Worm (Caenorhabditis elegans): ENCODE results near the gene tsp-3.

- TF ChIP-seq pag-3 (tag; optimal IDR thresholded peaks at IDR 0.05; ENCODE audit: borderline replicate concordance, insufficient read depth) (no peak), mdl-1 (tag; optimal IDR thresholded peaks at IDR 0.05) (no peak), nhr-90 (tag; optimal IDR thresholded peaks at IDR 0.05; ENCODE audit: poor library complexity) (no peak), snpc-4 (tag; optimal IDR thresholded peaks at IDR 0.05) (no peak), fkh-10 (GFP tag; optimal IDR thresholded peaks at IDR 0.05) (no peak), ces-1 (GFP tag; optimal IDR thresholded peaks at IDR 0.05) (no peak), nhr-76 (tag; optimal IDR thresholded peaks at IDR 0.05) (no peak), elt-3 (tag; optimal IDR thresholded peaks at IDR 0.05) (no peak), unc-130 (tag; optimal IDR thresholded peaks at IDR 0.05) (no peak), nhr-20 (tag; optimal IDR thresholded peaks at IDR 0.05) (no peak), zag-1 (tag; optimal IDR thresholded peaks at IDR 0.05) (no peak), lsy-2 (tag; optimal IDR thresholded peaks at IDR 0.05) (no peak), elt-2 (tag; optimal IDR thresholded peaks at IDR 0.05) (no peak), unc-62 (GFP tag; optimal IDR thresholded peaks at IDR 0.05) (no peak)
Observed at ce11 chrIII:13187090-13187489, 25.4 kb upstream of the tsp-3 start, which contains the start of gene gly-5.

Data from whole organism, L1 larva.